Worm (Caenorhabditis elegans) whole organism, L3 larva: ENCODE results near the gene spp-19.
A peak's percentile ranks its signal among the peaks of the same experiment; 100 is the strongest.
"Not testable (repeated sequence)": the region's sequence is repeated elsewhere in the genome, so short reads cannot be mapped to it uniquely, and the experiment has no call there.

Experiments used
- R02D3.7 ChIP-seq: fragments of 150-350 bp; optimal IDR thresholded peaks from 2 replicates; lab custom pipeline; 2014; ENCODE audit warnings: missing biosample characterization, missing genetic modification characterization
- ZK546.5 ChIP-seq: sonication (generic microtip); optimal IDR thresholded peaks from 2 replicates; lab custom pipeline; 2017; ENCODE audit warnings: missing biosample characterization, missing genetic modification characterization
- ama-1 ChIP-seq: fragments of 150-350 bp; optimal IDR thresholded peaks from 2 replicates; lab custom pipeline; 2018
- ceh-16 ChIP-seq: sonication (generic microtip); optimal IDR thresholded peaks from 2 replicates; lab custom pipeline; 2017; ENCODE audit warnings: missing biosample characterization, missing genetic modification characterization
- ceh-28 ChIP-seq: fragments of 150-350 bp; optimal IDR thresholded peaks from 2 replicates; lab custom pipeline; 2014; ENCODE audit warnings: missing biosample characterization, missing genetic modification reagents, missing genetic modification characterization
- daf-12 ChIP-seq: fragments of 150-350 bp; optimal IDR thresholded peaks from 2 replicates; lab custom pipeline; 2014; ENCODE audit warnings: missing biosample characterization, missing genetic modification reagents, missing genetic modification characterization
- egl-5 ChIP-seq: fragments of 150-350 bp; optimal IDR thresholded peaks from 2 replicates; lab custom pipeline; 2017; ENCODE audit warnings: missing biosample characterization, missing genetic modification reagents, missing genetic modification characterization, inconsistent platforms
- elt-2 ChIP-seq: sonication (generic microtip); optimal IDR thresholded peaks from 2 replicates; lab custom pipeline; 2016; ENCODE audit warnings: missing genetic modification reagents, mild to moderate bottlenecking, missing genetic modification characterization, missing compliant biosample characterization
- elt-3 ChIP-seq, 3 experiments: fragments of 150-350 bp in 1 of 3; sonication (generic microtip) in 2 of 3; optimal IDR thresholded peaks; 2 replicates in 2 of 3; 4 replicates in 1 of 3; lab custom pipeline; 2014 to 2017; ENCODE audit warnings: missing biosample characterization in 3 of 3, missing genetic modification characterization in 3 of 3
- eor-1 ChIP-seq, 2 experiments: fragments of 150-350 bp; optimal IDR thresholded peaks; 2 replicates each; lab custom pipeline; 2014 to 2018; ENCODE audit warnings: missing biosample characterization in 2 of 2, missing genetic modification characterization in 2 of 2
- fos-1 ChIP-seq: fragments of 150-350 bp; optimal IDR thresholded peaks from 2 replicates; lab custom pipeline; 2014; ENCODE audit warnings: missing biosample characterization, missing genetic modification characterization
- jun-1 ChIP-seq: fragments of 150-350 bp; optimal IDR thresholded peaks from 2 replicates; lab custom pipeline; 2014; ENCODE audit warnings: missing biosample characterization, missing genetic modification reagents, missing genetic modification characterization
- lin-39 ChIP-seq: fragments of 150-350 bp; optimal IDR thresholded peaks from 2 replicates; lab custom pipeline; 2018; ENCODE audit warnings: missing biosample characterization, missing genetic modification reagents, missing genetic modification characterization
- lsy-12 ChIP-seq: sonication (generic microtip); optimal IDR thresholded peaks from 2 replicates; lab custom pipeline; 2016; ENCODE audit warnings: mild to moderate bottlenecking, missing genetic modification characterization, missing compliant biosample characterization
- mml-1 ChIP-seq: fragments of 150-350 bp; sonication (generic microtip); optimal IDR thresholded peaks from 3 replicates; lab custom pipeline; 2014; ENCODE audit warnings: missing biosample characterization, missing genetic modification characterization
- nfya-1 ChIP-seq: sonication (generic microtip); optimal IDR thresholded peaks from 2 replicates; lab custom pipeline; 2017; ENCODE audit warnings: missing genetic modification characterization, mild to moderate bottlenecking, missing compliant biosample characterization, antibody characterized with exemption, moderate library complexity; ENCODE audit not compliant: insufficient read depth
- nhr-11 ChIP-seq: fragments of 150-350 bp; optimal IDR thresholded peaks from 2 replicates; lab custom pipeline; 2014; ENCODE audit warnings: missing biosample characterization, missing genetic modification characterization
- nhr-23 ChIP-seq: fragments of 150-350 bp; optimal IDR thresholded peaks from 2 replicates; lab custom pipeline; 2014; ENCODE audit warnings: missing biosample characterization, missing genetic modification reagents, missing genetic modification characterization
- nhr-237 ChIP-seq: fragments of 150-350 bp; optimal IDR thresholded peaks from 2 replicates; lab custom pipeline; 2014; ENCODE audit warnings: missing biosample characterization, missing genetic modification characterization
- nhr-25 ChIP-seq: sonication (generic microtip); optimal IDR thresholded peaks from 2 replicates; lab custom pipeline; 2017; ENCODE audit warnings: missing biosample characterization, missing genetic modification characterization
- nhr-28 ChIP-seq: fragments of 150-350 bp; optimal IDR thresholded peaks from 2 replicates; lab custom pipeline; 2014; ENCODE audit warnings: missing biosample characterization, missing genetic modification characterization
- nhr-43 ChIP-seq: sonication (generic microtip); optimal IDR thresholded peaks from 2 replicates; lab custom pipeline; 2016; ENCODE audit warnings: mild to moderate bottlenecking, missing genetic modification characterization, missing compliant biosample characterization; ENCODE audit not compliant: poor library complexity, severe bottlenecking
- nhr-67 ChIP-seq: fragments of 150-350 bp; optimal IDR thresholded peaks from 2 replicates; lab custom pipeline; 2014; ENCODE audit warnings: missing biosample characterization, missing genetic modification characterization
- nhr-76 ChIP-seq: fragments of 150-350 bp; sonication (generic microtip); optimal IDR thresholded peaks from 5 replicates; lab custom pipeline; 2014; ENCODE audit warnings: missing biosample characterization, missing genetic modification characterization
- nhr-77 ChIP-seq: fragments of 150-350 bp; optimal IDR thresholded peaks from 2 replicates; lab custom pipeline; 2014; ENCODE audit warnings: missing biosample characterization, missing genetic modification characterization
- pha-4 ChIP-seq: fragments of 150-350 bp; optimal IDR thresholded peaks from 2 replicates; lab custom pipeline; 2014; ENCODE audit warnings: missing biosample characterization, missing genetic modification reagents, missing genetic modification characterization
- pqm-1 ChIP-seq: fragments of 150-350 bp; optimal IDR thresholded peaks from 2 replicates; lab custom pipeline; 2017; ENCODE audit warnings: missing biosample characterization, missing genetic modification characterization, inconsistent platforms
- snpc-4 ChIP-seq: fragments of 150-350 bp; optimal IDR thresholded peaks from 2 replicates; lab custom pipeline; 2014; ENCODE audit warnings: missing biosample characterization, missing genetic modification characterization
- unc-39 ChIP-seq: sonication (generic microtip); optimal IDR thresholded peaks from 4 replicates; lab custom pipeline; 2017; ENCODE audit warnings: missing biosample characterization, missing genetic modification characterization
- ztf-4 ChIP-seq: fragments of 150-350 bp; optimal IDR thresholded peaks from 2 replicates; lab custom pipeline; 2014; ENCODE audit warnings: missing biosample characterization, missing genetic modification characterization

The spp-19 gene

DNA sequence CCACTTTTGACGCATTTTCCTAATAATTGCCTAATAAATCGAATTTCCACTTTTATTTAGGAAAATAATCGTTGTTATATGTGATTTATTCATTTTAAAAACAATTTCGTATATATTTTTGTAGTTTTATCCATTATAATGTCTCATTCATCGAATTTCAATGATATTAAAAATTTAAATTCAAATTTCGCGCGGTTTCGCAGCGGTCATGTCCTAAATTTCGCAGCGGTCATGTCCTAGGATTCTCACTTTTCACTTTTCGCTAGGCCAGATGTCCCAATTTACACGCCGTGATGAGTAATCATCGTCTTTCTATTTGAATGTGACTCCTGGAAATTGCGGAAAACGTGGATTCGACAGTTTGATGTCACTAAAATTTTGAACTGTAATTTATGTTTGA, 20.3 kb upstream of the spp-19 start, which contains the start of gene ZK1055.4:
Gene ZK1055.4, plus strand, starts transcription at position 301 of the 400 bp plus-strand sequence.
- not testable (repeated sequence) for TF ChIP-seq nhr-28 (tag; lab: Kevin White, UChicago); ama-1 (lab: Kevin White, UChicago); nhr-77 (tag; lab: Kevin White, UChicago)

DNA sequence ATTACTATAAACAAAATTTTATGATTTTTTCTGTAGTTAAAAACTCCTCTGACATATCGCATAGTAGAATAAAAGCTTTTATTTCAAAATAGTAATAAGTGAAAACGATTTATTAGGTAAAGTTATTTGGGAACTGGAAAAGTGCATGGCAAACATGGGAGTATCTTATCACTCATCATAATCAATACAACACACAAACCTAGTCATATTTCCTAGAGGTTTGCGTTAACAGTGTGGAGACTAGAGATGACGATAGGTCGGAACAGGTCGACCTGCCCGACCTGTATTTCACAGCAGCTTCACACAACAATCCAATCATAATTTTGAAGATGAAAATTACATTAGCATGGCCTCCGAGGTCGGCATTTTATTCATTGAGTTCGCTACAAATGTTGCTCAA, 18.5 kb upstream of the spp-19 start, which contains the start of gene EGAP9.3:
Gene EGAP9.3, minus strand, starts transcription at position 131 of the 400 bp plus-strand sequence.
- no peak for TF ChIP-seq nhr-76 (tag; lab: Kevin White, UChicago)
- no peak for TF ChIP-seq egl-5 (tag; lab: Kevin White, UChicago)
- TF ChIP-seq pqm-1 (tag; lab: Kevin White, UChicago) = peak; percentile 21
- no peak for TF ChIP-seq elt-3 (tag; optimal IDR thresholded peaks at IDR 0.05; lab: Kevin White, UChicago)
- TF ChIP-seq ceh-16 (tag; lab: Kevin White, UChicago) = no peak
- TF ChIP-seq nhr-67 = no peak
- TF ChIP-seq eor-1 (tag; optimal IDR thresholded peaks at IDR 0.05; lab: Kevin White, UChicago) = no peak
- no peak for TF ChIP-seq nhr-25 (tag; lab: Kevin White, UChicago)
- peak; percentile 34 for TF ChIP-seq elt-2 (tag; lab: Kevin White, UChicago)
- TF ChIP-seq ceh-28 = no peak
- no peak for TF ChIP-seq nhr-237
- TF ChIP-seq, all 47 proteins: peak for 2

DNA sequence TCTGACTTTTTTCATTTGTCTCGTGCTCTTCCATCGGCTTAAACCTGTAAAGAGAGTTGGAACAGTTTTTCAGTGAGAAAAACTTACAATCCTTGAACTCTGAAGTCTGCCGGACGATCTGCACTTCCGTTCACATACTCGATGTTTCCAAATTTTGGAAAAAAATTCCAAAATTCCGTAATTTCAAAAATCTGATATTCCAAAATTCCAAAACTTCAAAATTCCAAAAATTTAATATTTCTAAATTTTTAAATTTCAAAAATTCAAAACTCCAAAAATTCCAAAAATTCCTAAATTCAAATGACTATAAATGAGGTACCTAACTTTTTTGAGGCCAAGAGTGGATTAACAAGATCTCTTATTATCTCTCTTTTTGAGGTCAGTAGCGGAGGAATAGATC, 15.1 kb upstream of the spp-19 start, which contains the start of gene EGAP9.4:
Gene EGAP9.4, plus strand, starts transcription at position 301 of the 400 bp plus-strand sequence.
- TF ChIP-seq elt-3 (tag; optimal IDR thresholded peaks at IDR 0.05; lab: Kevin White, UChicago) (no peak), nhr-43 (tag; lab: Kevin White, UChicago) (no peak), R02D3.7 (tag; lab: Kevin White, UChicago) (no peak), nhr-67 (no peak), snpc-4 (no peak), nhr-28 (tag; lab: Kevin White, UChicago) (no peak), eor-1 (tag; optimal IDR thresholded peaks at IDR 0.05; lab: Kevin White, UChicago) (no peak), ztf-4 (tag; lab: Kevin White, UChicago) (no peak), nhr-23 (tag; lab: Kevin White, UChicago) (no peak)

DNA sequence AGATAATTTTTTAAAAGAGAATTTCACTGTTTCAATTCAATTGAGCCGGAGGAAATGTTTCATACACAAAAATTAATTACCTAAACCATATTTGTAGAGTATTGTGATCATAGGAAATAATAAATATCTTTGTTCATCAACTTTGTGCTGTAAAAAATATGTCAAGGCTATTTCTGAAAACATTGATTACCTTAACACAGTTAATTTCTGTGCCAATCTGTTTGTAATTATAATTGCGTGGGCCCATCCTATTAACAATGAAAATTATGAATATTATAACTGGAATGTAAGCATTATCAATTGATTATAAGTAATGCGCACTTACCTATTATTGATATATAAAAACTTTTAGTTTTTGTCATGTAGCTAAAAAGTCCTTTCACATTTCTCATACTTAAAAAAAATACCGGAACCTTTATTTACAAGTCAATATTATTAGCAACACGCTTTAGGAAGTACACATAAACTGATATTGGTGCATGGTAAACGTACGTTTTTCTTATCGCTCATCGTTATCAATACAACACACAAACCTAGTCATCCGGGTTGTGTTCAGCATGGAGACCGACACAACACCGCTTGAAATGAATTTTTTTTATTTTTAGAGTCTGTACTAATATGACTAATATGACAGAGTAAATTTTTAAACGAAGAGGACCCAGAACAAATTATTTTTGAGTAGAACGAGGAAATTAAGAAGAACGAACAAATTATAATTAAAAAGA, 14.1 kb upstream of the spp-19 start, which contains the start of gene fut-2:
Gene fut-2, minus strand, starts transcription at position 485 of the 725 bp plus-strand sequence.
- TF ChIP-seq jun-1 (peak; percentile 45), pqm-1 (tag; lab: Kevin White, UChicago) (peak; percentile 74), elt-2 (tag; lab: Kevin White, UChicago) (peak; percentile 92), unc-39 (tag; lab: Kevin White, UChicago) (no peak), pha-4 (tag; lab: Kevin White, UChicago) (peak; percentile 56)

DNA sequence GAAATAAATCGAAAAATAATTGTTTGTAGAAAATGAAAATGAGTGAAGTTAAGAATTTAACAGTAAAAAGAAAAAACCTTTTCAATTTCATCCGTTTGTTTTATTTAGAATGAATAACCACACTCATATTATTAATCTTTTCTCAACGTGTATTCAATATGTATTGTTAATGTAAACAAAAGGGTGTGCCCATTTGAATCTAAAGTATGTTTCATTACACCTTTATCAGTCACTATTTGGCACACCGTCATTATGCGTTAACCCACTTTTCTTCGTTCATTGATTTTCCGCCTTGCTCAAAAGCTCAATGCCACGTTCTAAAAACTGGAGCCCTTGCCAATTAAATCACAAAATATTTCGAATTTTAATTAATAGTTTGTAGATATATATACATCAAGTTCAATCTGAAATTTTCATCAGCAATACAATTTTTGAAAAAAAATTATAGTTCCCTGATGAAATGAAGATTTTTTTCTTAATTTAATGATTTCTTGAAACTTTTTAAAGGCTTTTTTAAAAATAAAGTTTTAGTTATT, 4.4 kb upstream of the spp-19 start, which contains the start of gene K04A8.1:
Gene K04A8.1, plus strand, starts transcription at position 486 of the 536 bp plus-strand sequence.
- TF ChIP-seq jun-1 (no peak), pha-4 (tag; lab: Kevin White, UChicago) (peak; percentile 79), pqm-1 (tag; lab: Kevin White, UChicago) (peak; percentile 49), nhr-11 (tag; lab: Kevin White, UChicago) (no peak), lin-39 (tag; lab: Kevin White, UChicago) (no peak), ceh-28 (no peak), elt-2 (tag; lab: Kevin White, UChicago) (peak; percentile 39), ZK546.5 (no peak), fos-1 (tag; lab: Kevin White, UChicago) (no peak), mml-1 (tag; lab: Kevin White, UChicago) (no peak), daf-12 (no peak), nfya-1 (no peak)

DNA sequence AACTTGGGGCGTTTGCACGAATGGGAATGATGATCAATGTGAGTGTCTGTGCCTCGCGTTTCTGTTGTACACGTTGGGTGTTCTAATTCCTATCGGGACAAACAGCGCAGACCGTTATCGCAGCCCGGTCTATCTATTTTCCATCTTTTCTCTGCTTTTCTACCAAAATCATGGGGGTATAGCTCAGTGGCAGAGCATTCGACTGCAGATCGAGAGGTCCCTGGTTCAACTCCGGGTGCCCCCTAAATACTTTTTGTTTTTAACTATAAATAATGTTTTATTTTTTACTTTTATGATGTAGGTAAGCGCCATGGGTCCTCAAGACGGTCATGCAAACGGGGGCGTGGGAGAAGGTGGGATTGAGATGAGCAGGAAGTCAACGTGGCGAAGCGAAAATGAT, 1.9 kb downstream of the spp-19 start:
- peak; percentile 45 for TF ChIP-seq elt-2 (tag; lab: Kevin White, UChicago)
- TF ChIP-seq lsy-12 (tag; lab: Kevin White, UChicago) = peak; percentile 21
- TF ChIP-seq ztf-4 (tag; lab: Kevin White, UChicago) = no peak
